Fruit fly (Drosophila melanogaster) whole organism, pupa: ENCODE measurements around the gene CG8012.
A peak's percentile ranks its signal among the peaks of the same experiment; 100 is the strongest.
"Not testable (repeated sequence)": the region's sequence is repeated elsewhere in the genome, so short reads cannot be mapped to it uniquely, and the experiment has no call there.

Experiments used
- CG10348 ChIP-seq: fragments of 200-800 bp; sonication (Bioruptor generic); IDR thresholded peaks from 2 replicates; pipeline ENCODE4 v1.3.6; 2022; ENCODE audit warnings: missing biosample characterization, missing genetic modification characterization
- CG12605 ChIP-seq: fragments of 200-800 bp; sonication (Bioruptor generic); IDR thresholded peaks from 2 replicates; pipeline ENCODE4 v1.3.6; 2022; ENCODE audit warnings: missing biosample characterization, missing genetic modification characterization
- CG13204 ChIP-seq: fragments of 200-800 bp; sonication (Bioruptor generic); optimal IDR thresholded peaks from 2 replicates; lab custom pipeline; 2018; ENCODE audit warnings: missing biosample characterization, mild to moderate bottlenecking, missing genetic modification characterization, moderate library complexity
- CG14655 ChIP-seq: fragments of 200-800 bp; sonication (Bioruptor generic); optimal IDR thresholded peaks from 3 replicates; lab custom pipeline; 2017; ENCODE audit warnings: mild to moderate bottlenecking, missing biosample characterization, missing genetic modification reagents, missing genetic modification characterization
- CG15710 ChIP-seq: fragments of 200-800 bp; sonication (Bioruptor generic); optimal IDR thresholded peaks from 2 replicates; lab custom pipeline; 2018; ENCODE audit warnings: missing biosample characterization, mild to moderate bottlenecking, missing genetic modification characterization, moderate library complexity
- CG17806 ChIP-seq: fragments of 200-800 bp; sonication (Bioruptor generic); optimal IDR thresholded peaks from 2 replicates; lab custom pipeline; 2018; ENCODE audit warnings: missing biosample characterization, mild to moderate bottlenecking, missing genetic modification characterization, moderate library complexity
- CG32121 ChIP-seq: fragments of 200-800 bp; sonication (Bioruptor generic); IDR thresholded peaks from 2 replicates; pipeline ENCODE4 v1.3.6; 2022; ENCODE audit warnings: missing biosample characterization, missing genetic modification characterization
- CG34367 ChIP-seq: fragments of 200-800 bp; sonication (Bioruptor generic); optimal IDR thresholded peaks from 2 replicates; lab custom pipeline; 2018; ENCODE audit warnings: missing biosample characterization, mild to moderate bottlenecking, missing genetic modification characterization
- CG4496 ChIP-seq: fragments of 200-800 bp; sonication (Bioruptor generic); IDR thresholded peaks from 3 replicates; pipeline ENCODE4 v1.3.6; 2022; ENCODE audit warnings: missing biosample characterization, missing genetic modification characterization
- CG8159 ChIP-seq: fragments of 200-800 bp; sonication (Bioruptor generic); optimal IDR thresholded peaks from 3 replicates; lab custom pipeline; 2018; ENCODE audit warnings: missing biosample characterization, mild to moderate bottlenecking, missing genetic modification characterization, moderate library complexity
- CG8301 ChIP-seq: fragments of 200-800 bp; sonication (Bioruptor generic); optimal IDR thresholded peaks from 2 replicates; lab custom pipeline; 2018; ENCODE audit warnings: missing biosample characterization, mild to moderate bottlenecking, missing genetic modification characterization
- CG9948 ChIP-seq: fragments of 200-800 bp; sonication (Bioruptor generic); optimal IDR thresholded peaks from 2 replicates; lab custom pipeline; 2018; ENCODE audit warnings: missing biosample characterization, mild to moderate bottlenecking, missing genetic modification characterization, moderate library complexity
- D1 ChIP-seq: fragments of 200-800 bp; sonication (Bioruptor generic); optimal IDR thresholded peaks from 2 replicates; lab custom pipeline; 2018; ENCODE audit warnings: missing biosample characterization, mild to moderate bottlenecking, missing genetic modification characterization, moderate library complexity
- EcR ChIP-seq: fragments of 200-800 bp; sonication (Bioruptor generic); optimal IDR thresholded peaks from 3 replicates; lab custom pipeline; 2019; ENCODE audit warnings: missing biosample characterization, missing genetic modification characterization, mild to moderate bottlenecking, moderate library complexity, missing genetic modification reagents
- Ets98B ChIP-seq: fragments of 200-800 bp; sonication (Bioruptor generic); IDR thresholded peaks from 2 replicates; pipeline ENCODE4 v1.3.6; 2022; ENCODE audit warnings: missing biosample characterization, missing genetic modification characterization
- Pif1A ChIP-seq: fragments of 200-800 bp; sonication (Bioruptor generic); optimal IDR thresholded peaks from 3 replicates; lab custom pipeline; 2016; ENCODE audit warnings: missing biosample characterization, missing genetic modification characterization
- Pif1B ChIP-seq: fragments of 200-800 bp; sonication (Bioruptor generic); optimal IDR thresholded peaks from 3 replicates; lab custom pipeline; 2016; ENCODE audit warnings: missing biosample characterization, missing genetic modification characterization
- Snoo ChIP-seq: fragments of 200-800 bp; sonication (Bioruptor generic); optimal IDR thresholded peaks from 3 replicates; lab custom pipeline; 2017; ENCODE audit warnings: missing biosample characterization, mild to moderate bottlenecking, missing genetic modification characterization, inconsistent platforms
- fd96Ca ChIP-seq: fragments of 200-800 bp; sonication (Bioruptor generic); IDR thresholded peaks from 3 replicates; pipeline ENCODE4 v1.3.6; 2022; ENCODE audit warnings: missing biosample characterization, missing genetic modification characterization
- gl ChIP-seq: fragments of 200-800 bp; sonication (Bioruptor generic); optimal IDR thresholded peaks from 2 replicates; lab custom pipeline; 2018; ENCODE audit warnings: missing biosample characterization, mild to moderate bottlenecking, missing genetic modification characterization
- rn ChIP-seq: fragments of 200-800 bp; sonication (Bioruptor generic); IDR thresholded peaks from 2 replicates; pipeline ENCODE4 v1.3.6; 2022; ENCODE audit warnings: missing biosample characterization, missing genetic modification characterization

CG8012 gene

DNA sequence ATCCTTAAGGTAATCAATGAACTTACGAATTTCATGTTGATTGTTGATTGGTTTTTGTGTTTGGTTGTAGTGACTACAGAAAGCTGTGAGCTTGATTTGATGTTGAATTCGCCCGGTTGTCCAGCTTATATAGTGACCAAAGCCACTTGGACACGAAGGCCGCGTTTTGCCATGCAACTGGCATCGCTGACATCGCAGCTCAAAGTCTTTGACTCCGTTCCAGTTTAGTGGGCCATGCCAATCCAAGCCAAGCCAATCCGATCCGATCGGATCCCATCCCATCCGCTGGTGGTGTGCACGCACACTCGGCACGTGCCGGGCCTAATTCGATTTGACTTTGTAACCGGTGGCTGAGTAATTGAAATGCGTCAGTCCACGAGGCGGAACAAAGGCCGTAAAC is 3.8 kb downstream of the CG8012 start, which contains the start of gene CG13674:
CG13674 (minus strand) TSS at position 101 of the 400 bp plus-strand sequence.
- TF ChIP-seq rn (no peak), CG13204 (GFP tag; lab: Kevin White, UChicago) (no peak), CG15710 (tag; lab: Kevin White, UChicago) (no peak), CG34367 (tag; lab: Kevin White, UChicago) (no peak), CG8159 (tag; lab: Kevin White, UChicago) (no peak), CG4496 (GFP tag; lab: Robert Waterston, UW) (no peak), Ets98B (GFP tag; lab: Robert Waterston, UW) (no peak), D1 (tag; lab: Kevin White, UChicago) (no peak), CG12605 (GFP tag; lab: Robert Waterston, UW) (no peak), EcR (GFP tag; lab: Kevin White, UChicago) (no peak), Pif1A (no peak), Pif1B (GFP tag; lab: Kevin White, UChicago) (no peak), fd96Ca (GFP tag; lab: Robert Waterston, UW) (no peak), CG10348 (GFP tag; lab: Robert Waterston, UW) (no peak), CG17806 (tag; lab: Kevin White, UChicago) (no peak), CG8301 (tag; lab: Kevin White, UChicago) (no peak), Snoo (no peak), gl (no peak)

DNA sequence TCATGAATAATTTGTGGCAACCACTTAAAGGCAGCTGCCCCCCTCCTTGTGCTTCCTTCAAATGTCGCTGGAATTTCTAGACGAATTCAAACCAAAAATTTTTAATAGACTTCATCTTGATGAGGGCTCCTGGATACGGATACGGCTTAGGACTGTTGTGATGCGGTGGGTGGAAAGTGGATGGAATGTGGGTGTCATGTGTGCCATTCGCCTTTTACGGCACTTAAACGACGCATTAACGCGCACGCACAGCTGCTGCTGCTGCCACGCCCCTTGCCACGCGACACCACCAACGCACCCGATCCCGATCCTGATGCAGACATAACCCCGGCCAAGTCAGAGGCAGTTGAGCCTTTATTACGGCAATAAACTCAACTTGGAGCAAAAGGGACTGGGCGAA is 4.6 kb downstream of the CG8012 start:
- no peak for TF ChIP-seq CG15710 (tag; lab: Kevin White, UChicago)
- no peak for TF ChIP-seq CG8159 (tag; lab: Kevin White, UChicago)

DNA sequence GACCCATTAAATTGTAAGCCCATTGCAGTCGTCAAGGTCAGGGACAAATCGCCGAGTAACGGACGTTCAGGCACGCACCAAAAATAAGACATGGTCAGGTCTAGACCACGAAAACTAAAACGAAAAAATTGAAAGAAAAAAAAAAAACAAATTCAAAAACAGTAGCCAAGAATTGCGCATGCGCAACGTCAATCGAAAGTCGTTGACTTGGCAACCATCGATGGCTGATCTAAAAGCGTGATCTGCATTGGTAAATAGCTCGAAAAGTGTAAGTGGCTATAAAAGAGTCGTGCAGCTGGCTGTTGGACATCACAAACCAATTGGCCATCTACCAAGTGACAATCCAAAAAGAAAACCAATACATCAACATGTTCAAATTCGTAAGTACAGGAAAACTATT is 6.8 kb downstream of the CG8012 start, which contains the start of gene CG13678:
CG13678 (plus strand) TSS at position 307 of the 400 bp plus-strand sequence.
- no peak for TF ChIP-seq EcR (GFP tag; lab: Kevin White, UChicago)
- no peak for TF ChIP-seq rn
- TF ChIP-seq CG17806 (tag; lab: Kevin White, UChicago) = no peak
- no peak for TF ChIP-seq CG13204 (GFP tag; lab: Kevin White, UChicago)
- no peak for TF ChIP-seq Pif1B (GFP tag; lab: Kevin White, UChicago)
- no peak for TF ChIP-seq fd96Ca (GFP tag; lab: Robert Waterston, UW)
- TF ChIP-seq Snoo = no peak
- TF ChIP-seq, all 21 proteins: peak for 0

DNA sequence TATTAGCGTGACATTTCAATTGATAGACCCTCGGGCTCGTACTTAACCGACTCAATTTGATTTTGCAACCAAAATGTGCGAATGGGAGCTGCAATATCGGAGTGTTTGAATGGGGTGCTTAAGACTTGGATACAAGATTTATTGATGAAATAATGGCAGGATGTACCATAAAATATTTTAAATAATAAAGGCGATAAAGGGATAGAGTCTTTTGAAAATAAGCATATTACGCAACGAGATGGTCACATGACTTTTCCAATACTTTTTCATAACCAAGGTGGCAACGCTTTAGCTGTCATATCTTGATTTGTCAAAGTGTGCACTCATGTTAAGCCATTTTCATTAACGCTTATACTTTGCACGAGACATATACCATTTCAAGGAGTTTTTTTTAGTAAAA is 13.8 kb downstream of the CG8012 start, which contains the start of gene eIF4E3:
eIF4E3 (plus strand) TSS at position 301 of the 400 bp plus-strand sequence.
- TF ChIP-seq gl (no peak), CG12605 (GFP tag; lab: Robert Waterston, UW) (no peak), CG14655 (no peak)
- TF ChIP-seq, all 21 proteins: peak for 0

DNA sequence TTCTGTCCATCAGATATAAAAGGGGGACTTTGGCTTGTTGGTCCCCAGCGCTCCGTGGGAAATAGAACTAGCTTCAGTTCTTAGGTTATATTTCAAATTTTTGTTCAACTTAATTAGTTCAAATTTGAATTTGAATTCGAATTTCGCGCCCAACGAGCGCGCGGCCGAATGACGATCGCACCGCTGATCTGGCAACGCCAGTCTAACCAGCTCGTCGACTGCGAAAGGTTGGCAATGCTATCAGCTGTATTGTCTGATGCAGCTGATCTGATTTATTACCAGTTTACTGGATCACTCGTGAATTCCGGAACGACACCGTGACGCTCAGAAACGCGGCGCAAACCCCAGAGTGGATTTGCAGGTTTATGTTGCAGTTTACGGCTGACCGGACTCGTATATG is 23.3 kb downstream of the CG8012 start, which contains the start of gene Dscam4:
Dscam4 (plus strand) TSS at position 301 of the 400 bp plus-strand sequence.
- TF ChIP-seq Ets98B, fd96Ca, CG4496 (GFP tag; lab: Robert Waterston, UW): not testable (repeated sequence)

DNA sequence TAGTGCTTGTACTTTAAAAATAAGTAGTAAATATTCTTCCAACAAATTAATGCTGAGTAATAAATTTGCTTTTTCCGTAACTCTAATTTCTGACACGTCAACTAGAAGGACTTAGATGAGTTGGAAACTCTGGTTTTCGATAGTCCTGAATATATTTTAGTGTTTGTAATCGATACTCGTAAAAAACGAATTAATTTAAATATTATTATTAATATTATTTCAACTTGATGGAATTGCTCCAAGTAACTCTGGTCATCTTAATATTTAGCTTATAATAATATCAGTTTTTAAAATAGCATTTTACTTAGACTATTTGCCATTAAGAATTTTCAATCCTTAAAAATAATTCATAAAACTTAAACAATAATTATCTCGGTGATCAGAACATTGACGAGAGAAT is 25.4 kb downstream of the CG8012 start, which contains the start of gene CG7213:
CG7213 (minus strand) TSS at position 101 of the 400 bp plus-strand sequence.
- no peak for TF ChIP-seq CG32121 (GFP tag; lab: Robert Waterston, UW)
- no peak for TF ChIP-seq D1 (tag; lab: Kevin White, UChicago)
- no peak for TF ChIP-seq CG4496 (GFP tag; lab: Robert Waterston, UW)
- no peak for TF ChIP-seq Ets98B (GFP tag; lab: Robert Waterston, UW)
- TF ChIP-seq CG14655 = no peak
- TF ChIP-seq CG13204 (GFP tag; lab: Kevin White, UChicago) = no peak
- no peak for TF ChIP-seq CG8159 (tag; lab: Kevin White, UChicago)
- TF ChIP-seq CG17806 (tag; lab: Kevin White, UChicago) = no peak
- TF ChIP-seq fd96Ca (GFP tag; lab: Robert Waterston, UW) = no peak
- TF ChIP-seq CG15710 (tag; lab: Kevin White, UChicago) = no peak
- TF ChIP-seq Pif1B (GFP tag; lab: Kevin White, UChicago) = no peak
- no peak for TF ChIP-seq CG12605 (GFP tag; lab: Robert Waterston, UW)
- no peak for TF ChIP-seq CG8301 (tag; lab: Kevin White, UChicago)
- TF ChIP-seq CG9948 (tag; lab: Kevin White, UChicago) = no peak
- TF ChIP-seq Pif1A = no peak
- TF ChIP-seq EcR (GFP tag; lab: Kevin White, UChicago) = no peak

DNA sequence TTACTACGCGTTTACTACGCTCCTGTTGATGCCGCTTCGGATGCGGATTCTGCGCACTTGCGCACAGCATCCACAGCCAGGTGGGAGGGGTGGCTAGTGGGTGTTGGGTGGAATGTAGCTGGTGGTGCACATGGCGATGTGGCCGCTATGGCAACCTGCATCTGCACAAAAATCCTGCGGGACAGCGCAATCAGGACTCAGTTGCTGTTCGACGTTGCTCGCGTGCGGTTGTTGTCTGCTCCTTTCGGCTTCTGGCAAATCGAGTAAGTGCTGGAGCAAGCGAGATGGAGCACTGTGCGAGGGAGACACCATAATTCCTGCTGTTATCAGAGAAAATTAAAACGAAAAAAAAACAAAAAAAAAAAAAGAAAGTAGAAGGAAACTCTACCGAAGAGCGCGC is 25.9 kb downstream of the CG8012 start:
- TF ChIP-seq CG32121 (GFP tag; lab: Robert Waterston, UW) (0 out of 2 replicates have a peak, but pooled peaks have one; percentile 39), Ets98B (GFP tag; lab: Robert Waterston, UW) (0 out of 2 replicates have a peak, but pooled peaks have one; percentile 18), CG12605 (GFP tag; lab: Robert Waterston, UW) (0 out of 2 replicates have a peak, but pooled peaks have one; percentile 45), CG34367 (tag; lab: Kevin White, UChicago) (no peak), CG8301 (tag; lab: Kevin White, UChicago) (no peak)
